Fruit fly (Drosophila melanogaster) whole organism, prepupa: Measurements from ENCODE around the gene bor.

Experiments
- Blimp-1 ChIP-seq: fragments of 200-800 bp; sonication (Bioruptor generic); optimal IDR thresholded peaks from 3 replicates; lab custom pipeline; 2017; ENCODE audit warnings: missing biosample characterization, missing genetic modification characterization, mild to moderate bottlenecking, moderate library complexity, missing genetic modification reagents
- CG10631 ChIP-seq: fragments of 200-800 bp; sonication (Bioruptor generic); optimal IDR thresholded peaks from 2 replicates; lab custom pipeline; 2016; ENCODE audit warnings: missing biosample characterization, missing genetic modification characterization
- CG11762 ChIP-seq: fragments of 200-800 bp; sonication (Bioruptor generic); optimal IDR thresholded peaks from 3 replicates; lab custom pipeline; 2016; ENCODE audit warnings: missing biosample characterization, missing genetic modification characterization; ENCODE audit not compliant: insufficient read depth
- CG11902 ChIP-seq: fragments of 200-800 bp; sonication (Bioruptor generic); optimal IDR thresholded peaks from 3 replicates; lab custom pipeline; 2016; ENCODE audit warnings: missing biosample characterization, missing genetic modification characterization
- CG15336 ChIP-seq: fragments of 200-800 bp; sonication (Bioruptor generic); IDR thresholded peaks from 2 replicates; pipeline ENCODE4 v1.3.6; 2022; ENCODE audit warnings: missing biosample characterization, missing genetic modification characterization
- CG1621 ChIP-seq: fragments of 200-800 bp; sonication (Bioruptor generic); optimal IDR thresholded peaks from 3 replicates; lab custom pipeline; 2018; ENCODE audit warnings: missing biosample characterization, mild to moderate bottlenecking, missing genetic modification characterization
- CG16779 ChIP-seq: fragments of 200-800 bp; sonication (Bioruptor generic); optimal IDR thresholded peaks from 3 replicates; lab custom pipeline; 2017; ENCODE audit warnings: missing biosample characterization, mild to moderate bottlenecking, missing genetic modification characterization
- CG3032 ChIP-seq: fragments of 200-800 bp; optimal IDR thresholded peaks from 2 replicates; lab custom pipeline; 2019; ENCODE audit warnings: missing biosample characterization, mild to moderate bottlenecking, missing genetic modification characterization, moderate library complexity
- CG32006 ChIP-seq: fragments of 200-800 bp; sonication (Bioruptor generic); optimal IDR thresholded peaks from 3 replicates; lab custom pipeline; 2017; ENCODE audit warnings: missing biosample characterization, mild to moderate bottlenecking, missing genetic modification characterization
- CG34406 ChIP-seq: fragments of 200-800 bp; sonication (Bioruptor generic); optimal IDR thresholded peaks from 3 replicates; lab custom pipeline; 2016; ENCODE audit warnings: missing biosample characterization, missing genetic modification characterization
- CG4318 ChIP-seq: fragments of 200-800 bp; sonication (Bioruptor generic); optimal IDR thresholded peaks from 3 replicates; lab custom pipeline; 2017; ENCODE audit warnings: missing biosample characterization, mild to moderate bottlenecking, missing genetic modification characterization
- CG6163 ChIP-seq: fragments of 200-800 bp; sonication (Bioruptor generic); IDR thresholded peaks from 3 replicates; pipeline ENCODE4 v1.3.6; 2022; ENCODE audit warnings: missing biosample characterization, missing genetic modification characterization
- CG6276 ChIP-seq: fragments of 200-800 bp; sonication (Bioruptor generic); optimal IDR thresholded peaks from 2 replicates; lab custom pipeline; 2017; ENCODE audit warnings: missing biosample characterization, mild to moderate bottlenecking, missing genetic modification characterization
- CG6792 ChIP-seq: fragments of 200-800 bp; sonication (Bioruptor generic); optimal IDR thresholded peaks from 3 replicates; lab custom pipeline; 2016; ENCODE audit warnings: missing biosample characterization, missing genetic modification characterization
- CG6808 ChIP-seq: fragments of 200-800 bp; sonication (Bioruptor generic); optimal IDR thresholded peaks from 3 replicates; lab custom pipeline; 2017; ENCODE audit warnings: missing biosample characterization, missing genetic modification characterization, mild to moderate bottlenecking, moderate library complexity, missing genetic modification reagents
- CG6854 ChIP-seq: fragments of 200-800 bp; sonication (Bioruptor generic); optimal IDR thresholded peaks from 2 replicates; lab custom pipeline; 2017; ENCODE audit warnings: missing biosample characterization, mild to moderate bottlenecking, missing genetic modification characterization
- CG7368 ChIP-seq: fragments of 200-800 bp; sonication (Bioruptor generic); optimal IDR thresholded peaks from 3 replicates; lab custom pipeline; 2016; ENCODE audit warnings: missing biosample characterization, missing genetic modification characterization
- CG8119 ChIP-seq: fragments of 200-800 bp; sonication (Bioruptor generic); IDR thresholded peaks from 3 replicates; pipeline ENCODE4 v1.3.6; 2022; ENCODE audit warnings: missing biosample characterization, missing genetic modification characterization
- CG8319 ChIP-seq: fragments of 200-800 bp; sonication (Bioruptor generic); optimal IDR thresholded peaks from 3 replicates; lab custom pipeline; 2016; ENCODE audit warnings: missing biosample characterization, missing genetic modification characterization
- CG8632 ChIP-seq: fragments of 200-800 bp; sonication (Bioruptor generic); optimal IDR thresholded peaks from 3 replicates; lab custom pipeline; 2016; ENCODE audit warnings: missing biosample characterization, missing genetic modification characterization
- Eip75B ChIP-seq: fragments of 200-800 bp; sonication (Bioruptor generic); optimal IDR thresholded peaks from 3 replicates; lab custom pipeline; 2016; ENCODE audit warnings: missing biosample characterization, missing genetic modification characterization
- Eip78C ChIP-seq: fragments of 200-800 bp; sonication (Bioruptor generic); peaks from one replicate; lab custom pipeline; 2016; ENCODE audit warnings: missing biosample characterization, missing genetic modification characterization
- Ets96B ChIP-seq: fragments of 200-800 bp; optimal IDR thresholded peaks from 2 replicates; lab custom pipeline; 2019; ENCODE audit warnings: missing biosample characterization, mild to moderate bottlenecking, missing genetic modification characterization, moderate library complexity
- Gug ChIP-seq: fragments of 200-800 bp; sonication (Bioruptor generic); IDR thresholded peaks from 2 replicates; pipeline ENCODE4 v1.3.6; 2022; ENCODE audit warnings: missing biosample characterization, missing genetic modification characterization
- Hr38 ChIP-seq: sonication (Bioruptor generic); optimal IDR thresholded peaks from 2 replicates; lab custom pipeline; 2016; ENCODE audit warnings: missing biosample characterization, missing genetic modification characterization
- Hr39 ChIP-seq: fragments of 200-800 bp; sonication (Bioruptor generic); optimal IDR thresholded peaks from 2 replicates; lab custom pipeline; 2016; ENCODE audit warnings: missing biosample characterization, missing genetic modification characterization
- Hr4 ChIP-seq: fragments of 200-800 bp; sonication (Bioruptor generic); optimal IDR thresholded peaks from 3 replicates; lab custom pipeline; 2016; ENCODE audit warnings: missing biosample characterization, missing genetic modification characterization
- Lpt ChIP-seq: fragments of 200-800 bp; sonication (Bioruptor generic); optimal IDR thresholded peaks from 3 replicates; lab custom pipeline; 2016; ENCODE audit warnings: missing biosample characterization, missing genetic modification characterization
- OdsH ChIP-seq: fragments of 200-800 bp; sonication (Bioruptor generic); optimal IDR thresholded peaks from 3 replicates; lab custom pipeline; 2016; ENCODE audit warnings: missing biosample characterization, missing genetic modification characterization
- Smox ChIP-seq: fragments of 200-800 bp; sonication (Bioruptor generic); optimal IDR thresholded peaks from 3 replicates; lab custom pipeline; 2016; ENCODE audit warnings: missing biosample characterization, missing genetic modification characterization
- Sox102F ChIP-seq: fragments of 200-800 bp; sonication (Bioruptor generic); optimal IDR thresholded peaks from 2 replicates; lab custom pipeline; 2016; ENCODE audit warnings: missing biosample characterization, mild to moderate bottlenecking, missing genetic modification characterization
- Sox15 ChIP-seq: fragments of 200-800 bp; sonication (Bioruptor generic); optimal IDR thresholded peaks from 3 replicates; lab custom pipeline; 2016; ENCODE audit warnings: missing biosample characterization, missing genetic modification characterization
- achi ChIP-seq: fragments of 200-800 bp; sonication (Bioruptor generic); optimal IDR thresholded peaks from 3 replicates; lab custom pipeline; 2016; ENCODE audit warnings: missing biosample characterization, missing genetic modification characterization
- acj6 ChIP-seq: fragments of 200-800 bp; sonication (Bioruptor generic); optimal IDR thresholded peaks from 3 replicates; lab custom pipeline; 2016; ENCODE audit warnings: missing biosample characterization, missing genetic modification characterization
- cyc ChIP-seq: fragments of 200-800 bp; sonication (Bioruptor generic); optimal IDR thresholded peaks from 3 replicates; lab custom pipeline; 2016; ENCODE audit warnings: missing biosample characterization, missing genetic modification characterization
- dsx ChIP-seq: fragments of 200-800 bp; optimal IDR thresholded peaks from 3 replicates; lab custom pipeline; 2019; ENCODE audit warnings: missing biosample characterization, mild to moderate bottlenecking, missing genetic modification characterization, moderate library complexity; ENCODE audit not compliant: poor library complexity, severe bottlenecking
- eg ChIP-seq: fragments of 200-800 bp; sonication (Bioruptor generic); IDR thresholded peaks from 3 replicates; pipeline ENCODE4 v1.3.6; 2022; ENCODE audit warnings: missing biosample characterization, missing genetic modification characterization
- esn ChIP-seq: fragments of 200-800 bp; sonication (Bioruptor generic); optimal IDR thresholded peaks from 2 replicates; lab custom pipeline; 2016; ENCODE audit warnings: missing biosample characterization, mild to moderate bottlenecking, missing genetic modification characterization, moderate library complexity
- fd59A ChIP-seq: fragments of 200-800 bp; sonication (Bioruptor generic); optimal IDR thresholded peaks from 2 replicates; lab custom pipeline; 2017; ENCODE audit warnings: missing biosample characterization, mild to moderate bottlenecking, missing genetic modification characterization, missing genetic modification reagents
- fkh ChIP-seq: fragments of 200-800 bp; sonication (Bioruptor generic); optimal IDR thresholded peaks from 3 replicates; lab custom pipeline; 2017; ENCODE audit warnings: missing biosample characterization, mild to moderate bottlenecking, missing genetic modification characterization, moderate library complexity
- lz ChIP-seq: fragments of 200-800 bp; sonication (Bioruptor generic); optimal IDR thresholded peaks from 3 replicates; lab custom pipeline; 2016; ENCODE audit warnings: missing biosample characterization, missing genetic modification characterization
- pdm3 ChIP-seq: fragments of 200-800 bp; sonication (Bioruptor generic); optimal IDR thresholded peaks from 3 replicates; lab custom pipeline; 2016; ENCODE audit warnings: missing biosample characterization, missing genetic modification characterization
- salr ChIP-seq, 2 experiments: fragments of 200-800 bp; sonication (Bioruptor generic); optimal IDR thresholded peaks; 3 replicates each; lab custom pipeline; 2016 to 2018; ENCODE audit warnings: missing biosample characterization in 2 of 2, missing genetic modification characterization in 2 of 2, mild to moderate bottlenecking in 1 of 2
- spab ChIP-seq: fragments of 200-800 bp; sonication (Bioruptor generic); optimal IDR thresholded peaks from 2 replicates; lab custom pipeline; 2017; ENCODE audit warnings: missing biosample characterization, mild to moderate bottlenecking, missing genetic modification characterization, missing genetic modification reagents
- ss ChIP-seq, 2 experiments: fragments of 200-800 bp; sonication (Bioruptor generic); optimal IDR thresholded peaks; 2 replicates in 1 of 2; 3 replicates in 1 of 2; lab custom pipeline; 2017 to 2018; ENCODE audit warnings: mild to moderate bottlenecking in 2 of 2, missing biosample characterization in 2 of 2, missing genetic modification characterization in 2 of 2, moderate library complexity in 1 of 2
- svp ChIP-seq: fragments of 200-800 bp; sonication (Bioruptor generic); peaks from one replicate; lab custom pipeline; 2016; ENCODE audit warnings: missing biosample characterization, missing genetic modification characterization
- topi ChIP-seq: fragments of 200-800 bp; sonication (Bioruptor generic); optimal IDR thresholded peaks from 3 replicates; lab custom pipeline; 2016; ENCODE audit warnings: missing biosample characterization, missing genetic modification characterization
- vri ChIP-seq: fragments of 200-800 bp; sonication (Bioruptor generic); optimal IDR thresholded peaks from 3 replicates; lab custom pipeline; 2016; ENCODE audit warnings: missing biosample characterization, mild to moderate bottlenecking, missing genetic modification characterization

The bor gene

dm6 chr3R:16253427-16253883, 10.5 kb downstream of the bor start (continued):
- TF ChIP-seq Smox (GFP tag; lab: Kevin White, UChicago), result peak; percentile 77
- no peak for TF ChIP-seq Hr38 (GFP tag; lab: Kevin White, UChicago)
- peak; percentile 55 for TF ChIP-seq Hr39 (GFP tag; lab: Kevin White, UChicago)
- TF ChIP-seq Ets96B (tag; lab: Kevin White, UChicago), result peak; percentile 88
- peak; percentile 65 for TF ChIP-seq CG11902
- peak; percentile 70 for TF ChIP-seq CG11762
- TF ChIP-seq achi, result peak; percentile 85
- peak in 1 of 2 experiments; percentile 77 for TF ChIP-seq salr (GFP tag; optimal IDR thresholded peaks at IDR 0.05; lab: Kevin White, UChicago)
- TF ChIP-seq CG10631, result peak; percentile 86
- no peak for TF ChIP-seq Gug (GFP tag; lab: Robert Waterston, UW)
- TF ChIP-seq CG4318 (GFP tag; lab: Kevin White, UChicago), result peak; percentile 89
- TF ChIP-seq pdm3 (GFP tag; lab: Kevin White, UChicago), result peak; percentile 53
- peak; percentile 83 for TF ChIP-seq CG8632 (GFP tag; lab: Kevin White, UChicago)
- peak; percentile 86 for TF ChIP-seq svp (GFP tag; lab: Kevin White, UChicago)
- peak; percentile 86 for TF ChIP-seq esn (GFP tag; lab: Kevin White, UChicago)
- TF ChIP-seq CG32006 (GFP tag; lab: Kevin White, UChicago), result peak; percentile 93
- TF ChIP-seq CG6163, result no peak
- peak; percentile 0 for TF ChIP-seq fkh (GFP tag; lab: Kevin White, UChicago)
- no peak for TF ChIP-seq CG15336 (GFP tag; lab: Robert Waterston, UW)
- peak; percentile 75 for TF ChIP-seq fd59A
- TF ChIP-seq vri, result no peak
- TF ChIP-seq CG6792 (GFP tag; lab: Kevin White, UChicago), result peak; percentile 83
- TF ChIP-seq CG6276 (GFP tag; lab: Kevin White, UChicago), result peak; percentile 81
- peak; percentile 77 for TF ChIP-seq spab (GFP tag; lab: Kevin White, UChicago)
- peak; percentile 84 for TF ChIP-seq CG6808 (GFP tag; lab: Kevin White, UChicago)
- peak; percentile 50 for TF ChIP-seq Eip75B (GFP tag; lab: Kevin White, UChicago)
- TF ChIP-seq CG8119 (GFP tag; lab: Robert Waterston, UW), result no peak
- TF ChIP-seq cyc, result peak; percentile 45
- TF ChIP-seq CG8319 (GFP tag; lab: Kevin White, UChicago), result peak; percentile 48
- peak in 1 of 2 experiments; percentile 62 for TF ChIP-seq ss (GFP tag; optimal IDR thresholded peaks at IDR 0.05; lab: Kevin White, UChicago)
- peak; percentile 59 for TF ChIP-seq dsx (GFP tag; lab: Kevin White, UChicago)
- TF ChIP-seq CG34406, result peak; percentile 87
- no peak for TF ChIP-seq CG7368 (GFP tag; lab: Kevin White, UChicago)

dm6 chr3R:16252898-16253412, 11.0 kb downstream of the bor start:
- TF ChIP-seq Sox15 (GFP tag; lab: Kevin White, UChicago), result no peak
- TF ChIP-seq CG7368 (GFP tag; lab: Kevin White, UChicago), result peak; percentile 2
- no peak for TF ChIP-seq svp (GFP tag; lab: Kevin White, UChicago)
- TF ChIP-seq CG6854 (GFP tag; lab: Kevin White, UChicago), result peak; percentile 86
- TF ChIP-seq Sox102F (GFP tag; lab: Kevin White, UChicago), result no peak
- TF ChIP-seq CG3032 (tag; lab: Kevin White, UChicago), result no peak
- no peak for TF ChIP-seq OdsH
- TF ChIP-seq CG16779 (tag; lab: Kevin White, UChicago), result peak; percentile 70
- TF ChIP-seq fkh (GFP tag; lab: Kevin White, UChicago), result no peak
- TF ChIP-seq cyc, result no peak
- no peak for TF ChIP-seq lz (GFP tag; lab: Kevin White, UChicago)
- TF ChIP-seq Lpt, result peak; percentile 52
- no peak for TF ChIP-seq Blimp-1 (GFP tag; lab: Kevin White, UChicago)
- TF ChIP-seq fd59A, result no peak
- TF ChIP-seq Eip75B (GFP tag; lab: Kevin White, UChicago), result no peak
- peak; percentile 53 for TF ChIP-seq CG6276 (GFP tag; lab: Kevin White, UChicago)
- no peak for TF ChIP-seq eg
- TF ChIP-seq spab (GFP tag; lab: Kevin White, UChicago), result no peak
- no peak for TF ChIP-seq Ets96B (tag; lab: Kevin White, UChicago)
- peak; percentile 81 for TF ChIP-seq CG1621
- TF ChIP-seq Eip78C (GFP tag; lab: Kevin White, UChicago), result peak; percentile 65
- peak in 1 of 2 experiments; percentile 38 for TF ChIP-seq salr (GFP tag; optimal IDR thresholded peaks at IDR 0.05; lab: Kevin White, UChicago)
- TF ChIP-seq CG11762, result no peak
- no peak for TF ChIP-seq Hr4 (GFP tag; lab: Kevin White, UChicago)
- TF ChIP-seq acj6 (GFP tag; lab: Kevin White, UChicago), result no peak
- peak; percentile 64 to 80 for TF ChIP-seq ss (GFP tag; optimal IDR thresholded peaks at IDR 0.05; lab: Kevin White, UChicago)
- no peak for TF ChIP-seq CG6792 (GFP tag; lab: Kevin White, UChicago)
- TF ChIP-seq CG6808 (GFP tag; lab: Kevin White, UChicago), result peak; percentile 40
- no peak for TF ChIP-seq topi (GFP tag; lab: Kevin White, UChicago)
